Fruit fly (Drosophila melanogaster) whole organism, pupa: ENCODE data around the gene CG32727.

Source experiments
- CG10348 ChIP-seq: fragments of 200-800 bp; sonication (Bioruptor generic); IDR thresholded peaks from 2 replicates; pipeline ENCODE4 v1.3.6; 2022; ENCODE audit warnings: missing biosample characterization, missing genetic modification characterization
- CG12605 ChIP-seq: fragments of 200-800 bp; sonication (Bioruptor generic); IDR thresholded peaks from 2 replicates; pipeline ENCODE4 v1.3.6; 2022; ENCODE audit warnings: missing biosample characterization, missing genetic modification characterization
- CG13204 ChIP-seq: fragments of 200-800 bp; sonication (Bioruptor generic); optimal IDR thresholded peaks from 2 replicates; lab custom pipeline; 2018; ENCODE audit warnings: missing biosample characterization, mild to moderate bottlenecking, missing genetic modification characterization, moderate library complexity
- CG14655 ChIP-seq: fragments of 200-800 bp; sonication (Bioruptor generic); optimal IDR thresholded peaks from 3 replicates; lab custom pipeline; 2017; ENCODE audit warnings: mild to moderate bottlenecking, missing biosample characterization, missing genetic modification reagents, missing genetic modification characterization
- CG15710 ChIP-seq: fragments of 200-800 bp; sonication (Bioruptor generic); optimal IDR thresholded peaks from 2 replicates; lab custom pipeline; 2018; ENCODE audit warnings: missing biosample characterization, mild to moderate bottlenecking, missing genetic modification characterization, moderate library complexity
- CG17806 ChIP-seq: fragments of 200-800 bp; sonication (Bioruptor generic); optimal IDR thresholded peaks from 2 replicates; lab custom pipeline; 2018; ENCODE audit warnings: missing biosample characterization, mild to moderate bottlenecking, missing genetic modification characterization, moderate library complexity
- CG32121 ChIP-seq: fragments of 200-800 bp; sonication (Bioruptor generic); IDR thresholded peaks from 2 replicates; pipeline ENCODE4 v1.3.6; 2022; ENCODE audit warnings: missing biosample characterization, missing genetic modification characterization
- CG34367 ChIP-seq: fragments of 200-800 bp; sonication (Bioruptor generic); optimal IDR thresholded peaks from 2 replicates; lab custom pipeline; 2018; ENCODE audit warnings: missing biosample characterization, mild to moderate bottlenecking, missing genetic modification characterization
- CG4496 ChIP-seq: fragments of 200-800 bp; sonication (Bioruptor generic); IDR thresholded peaks from 3 replicates; pipeline ENCODE4 v1.3.6; 2022; ENCODE audit warnings: missing biosample characterization, missing genetic modification characterization
- CG8159 ChIP-seq: fragments of 200-800 bp; sonication (Bioruptor generic); optimal IDR thresholded peaks from 3 replicates; lab custom pipeline; 2018; ENCODE audit warnings: missing biosample characterization, mild to moderate bottlenecking, missing genetic modification characterization, moderate library complexity
- CG8301 ChIP-seq: fragments of 200-800 bp; sonication (Bioruptor generic); optimal IDR thresholded peaks from 2 replicates; lab custom pipeline; 2018; ENCODE audit warnings: missing biosample characterization, mild to moderate bottlenecking, missing genetic modification characterization
- CG9948 ChIP-seq: fragments of 200-800 bp; sonication (Bioruptor generic); optimal IDR thresholded peaks from 2 replicates; lab custom pipeline; 2018; ENCODE audit warnings: missing biosample characterization, mild to moderate bottlenecking, missing genetic modification characterization, moderate library complexity
- D1 ChIP-seq: fragments of 200-800 bp; sonication (Bioruptor generic); optimal IDR thresholded peaks from 2 replicates; lab custom pipeline; 2018; ENCODE audit warnings: missing biosample characterization, mild to moderate bottlenecking, missing genetic modification characterization, moderate library complexity
- EcR ChIP-seq: fragments of 200-800 bp; sonication (Bioruptor generic); optimal IDR thresholded peaks from 3 replicates; lab custom pipeline; 2019; ENCODE audit warnings: missing biosample characterization, missing genetic modification characterization, mild to moderate bottlenecking, moderate library complexity, missing genetic modification reagents
- Ets98B ChIP-seq: fragments of 200-800 bp; sonication (Bioruptor generic); IDR thresholded peaks from 2 replicates; pipeline ENCODE4 v1.3.6; 2022; ENCODE audit warnings: missing biosample characterization, missing genetic modification characterization
- Pif1A ChIP-seq: fragments of 200-800 bp; sonication (Bioruptor generic); optimal IDR thresholded peaks from 3 replicates; lab custom pipeline; 2016; ENCODE audit warnings: missing biosample characterization, missing genetic modification characterization
- Pif1B ChIP-seq: fragments of 200-800 bp; sonication (Bioruptor generic); optimal IDR thresholded peaks from 3 replicates; lab custom pipeline; 2016; ENCODE audit warnings: missing biosample characterization, missing genetic modification characterization
- Snoo ChIP-seq: fragments of 200-800 bp; sonication (Bioruptor generic); optimal IDR thresholded peaks from 3 replicates; lab custom pipeline; 2017; ENCODE audit warnings: missing biosample characterization, mild to moderate bottlenecking, missing genetic modification characterization, inconsistent platforms
- fd96Ca ChIP-seq: fragments of 200-800 bp; sonication (Bioruptor generic); IDR thresholded peaks from 3 replicates; pipeline ENCODE4 v1.3.6; 2022; ENCODE audit warnings: missing biosample characterization, missing genetic modification characterization
- gl ChIP-seq: fragments of 200-800 bp; sonication (Bioruptor generic); optimal IDR thresholded peaks from 2 replicates; lab custom pipeline; 2018; ENCODE audit warnings: missing biosample characterization, mild to moderate bottlenecking, missing genetic modification characterization
- rn ChIP-seq: fragments of 200-800 bp; sonication (Bioruptor generic); IDR thresholded peaks from 2 replicates; pipeline ENCODE4 v1.3.6; 2022; ENCODE audit warnings: missing biosample characterization, missing genetic modification characterization

The CG32727 gene

DNA sequence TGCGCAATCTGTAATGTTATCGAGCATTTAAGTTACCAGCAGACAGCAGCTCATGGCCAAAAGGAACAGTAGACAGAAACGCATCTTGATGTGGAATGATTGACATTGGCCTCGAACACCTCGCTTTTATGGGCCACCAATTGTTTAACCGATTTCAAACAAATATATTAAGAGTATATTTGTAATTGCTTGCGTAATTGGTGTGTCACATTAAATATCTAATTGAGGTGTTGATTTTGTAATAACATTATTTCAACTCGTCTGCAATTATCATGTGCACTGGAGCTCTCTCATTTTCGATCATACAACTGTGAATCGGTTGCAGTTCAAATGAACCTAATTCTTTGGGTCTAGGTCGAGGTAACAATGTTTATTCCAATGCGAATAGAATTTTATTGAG is 18.6 kb downstream of the CG32727 start, which contains the start of gene CG32726:
CG32726 (minus strand) TSS at position 101 of the 400 bp plus-strand sequence.
- TF ChIP-seq Pif1A (GFP tag; lab: Kevin White, UChicago) (no peak), CG13204 (GFP tag; lab: Kevin White, UChicago) (no peak), Ets98B (GFP tag; lab: Robert Waterston, UW) (no peak), fd96Ca (no peak), CG8301 (no peak), Snoo (tag; lab: Kevin White, UChicago) (no peak), Pif1B (no peak), CG34367 (tag; lab: Kevin White, UChicago) (no peak), gl (tag; lab: Kevin White, UChicago) (no peak), CG4496 (no peak)

DNA sequence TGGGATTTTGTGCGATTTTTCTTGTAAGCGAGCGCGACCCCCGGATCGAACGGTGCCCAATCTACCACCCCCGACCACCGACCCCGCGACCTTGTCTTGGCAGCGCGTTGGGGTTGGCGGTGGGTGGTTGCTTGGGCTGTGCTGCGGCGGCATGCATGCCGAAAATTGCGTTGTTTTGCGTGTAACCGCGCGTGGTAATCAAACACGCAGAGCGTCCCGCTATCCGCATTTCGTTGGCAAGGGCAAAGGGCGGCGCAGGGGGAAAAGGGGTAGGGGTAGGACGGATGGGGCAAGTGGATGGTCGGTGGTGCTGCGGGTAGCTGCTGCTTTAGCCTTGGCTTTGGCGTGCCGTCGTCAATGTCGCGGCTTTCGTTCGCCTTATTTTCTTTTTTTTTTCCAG is 25.4 kb downstream of the CG32727 start:
- TF ChIP-seq CG17806 (tag; lab: Kevin White, UChicago): no peak
- TF ChIP-seq CG10348 (GFP tag; lab: Robert Waterston, UW): no peak
- no peak for TF ChIP-seq CG13204 (GFP tag; lab: Kevin White, UChicago)
- TF ChIP-seq D1 (tag; lab: Kevin White, UChicago): no peak
- no peak for TF ChIP-seq fd96Ca
- TF ChIP-seq Pif1A (GFP tag; lab: Kevin White, UChicago): no peak
- no peak for TF ChIP-seq CG8159 (tag; lab: Kevin White, UChicago)
- TF ChIP-seq Snoo (tag; lab: Kevin White, UChicago): no peak
- no peak for TF ChIP-seq Pif1B
- no peak for TF ChIP-seq EcR (GFP tag; lab: Kevin White, UChicago)
- no peak for TF ChIP-seq CG15710
- TF ChIP-seq CG4496: no peak
- no peak for TF ChIP-seq gl (tag; lab: Kevin White, UChicago)
- no peak for TF ChIP-seq CG32121 (GFP tag; lab: Robert Waterston, UW)
- no peak for TF ChIP-seq CG34367 (tag; lab: Kevin White, UChicago)
- no peak for TF ChIP-seq CG14655
- no peak for TF ChIP-seq CG12605 (GFP tag; lab: Robert Waterston, UW)

DNA sequence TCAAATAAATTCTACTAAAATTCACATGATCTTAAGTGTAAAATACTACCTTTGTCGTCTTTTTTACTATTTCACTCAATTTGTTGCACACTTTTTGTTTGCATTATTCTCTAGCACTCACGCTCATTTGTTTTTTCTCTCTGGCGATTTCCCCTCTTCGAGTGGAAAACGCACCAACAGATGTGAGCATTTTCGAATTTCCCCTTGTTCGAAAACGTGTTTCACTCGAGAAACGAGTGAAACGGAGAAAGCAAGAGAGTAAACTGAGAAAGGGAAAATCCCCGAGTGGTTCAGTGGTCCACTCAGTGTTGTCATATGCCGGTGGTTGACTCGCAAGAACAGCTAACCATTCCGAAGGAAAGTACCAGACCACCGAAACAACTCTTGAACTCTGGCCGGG is 38.0 kb downstream of the CG32727 start:
- TF ChIP-seq CG8159 (tag; lab: Kevin White, UChicago) (no peak), Pif1A (GFP tag; lab: Kevin White, UChicago) (no peak), CG14655 (no peak), Pif1B (no peak), fd96Ca (no peak), CG32121 (GFP tag; lab: Robert Waterston, UW) (no peak), CG34367 (tag; lab: Kevin White, UChicago) (no peak), CG12605 (GFP tag; lab: Robert Waterston, UW) (no peak), CG15710 (no peak)

DNA sequence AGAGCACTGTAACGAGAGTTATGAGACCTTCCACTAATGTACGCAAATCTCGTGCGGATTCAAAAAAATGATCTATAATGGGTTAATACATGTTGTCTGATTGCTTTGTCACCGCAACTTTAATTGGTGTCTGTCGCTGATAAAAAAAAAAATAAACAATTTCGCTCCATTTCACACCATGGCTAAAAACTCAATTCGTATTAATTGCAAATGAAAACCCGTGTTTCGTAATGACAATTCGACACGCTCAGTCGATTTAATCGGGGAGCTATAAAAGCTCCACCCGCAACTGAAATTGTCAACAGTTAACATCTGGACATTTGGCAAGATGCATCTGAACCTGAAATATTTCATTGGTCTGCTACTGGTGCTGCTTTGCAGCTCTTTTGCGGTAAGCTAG is 44.9 kb downstream of the CG32727 start, which contains the start of gene CG11368:
CG11368 (plus strand) TSS at position 301 of the 400 bp plus-strand sequence.
- TF ChIP-seq Ets98B (GFP tag; lab: Robert Waterston, UW): no peak
- TF ChIP-seq CG8159 (tag; lab: Kevin White, UChicago): no peak
- no peak for TF ChIP-seq CG9948 (tag; lab: Kevin White, UChicago)
- no peak for TF ChIP-seq CG12605 (GFP tag; lab: Robert Waterston, UW)
- TF ChIP-seq Pif1B: no peak
- no peak for TF ChIP-seq CG32121 (GFP tag; lab: Robert Waterston, UW)
- no peak for TF ChIP-seq CG4496
- no peak for TF ChIP-seq CG15710
- TF ChIP-seq CG8301: no peak
- TF ChIP-seq fd96Ca: no peak
- TF ChIP-seq Snoo (tag; lab: Kevin White, UChicago): no peak
- TF ChIP-seq, all 21 proteins: peak for 0

DNA sequence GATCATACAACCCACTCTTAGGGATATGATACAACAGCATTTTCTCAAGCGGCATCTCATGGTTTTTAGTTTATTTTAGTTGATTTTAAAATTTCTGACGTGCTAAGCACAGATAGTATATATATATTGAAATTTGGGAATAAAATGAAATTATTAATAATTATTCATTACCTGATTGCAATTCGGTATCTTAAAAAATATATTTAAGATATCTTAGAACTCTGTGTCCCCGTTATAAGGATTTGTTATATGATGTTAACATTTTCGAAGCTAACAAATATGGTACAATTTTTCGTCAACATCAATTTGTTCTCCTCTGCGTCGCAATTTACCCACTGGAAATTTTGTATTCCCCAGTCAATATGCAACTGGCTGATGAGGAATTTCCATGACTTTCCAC is 46.2 kb downstream of the CG32727 start, which contains the start of gene CG43198:
CG43198 (minus strand) TSS at position 101 of the 400 bp plus-strand sequence.
- TF ChIP-seq D1 (tag; lab: Kevin White, UChicago): no peak
- TF ChIP-seq Ets98B (GFP tag; lab: Robert Waterston, UW): no peak
- TF ChIP-seq CG4496: no peak
- TF ChIP-seq EcR (GFP tag; lab: Kevin White, UChicago): no peak
- TF ChIP-seq gl (tag; lab: Kevin White, UChicago): no peak
- no peak for TF ChIP-seq CG34367 (tag; lab: Kevin White, UChicago)
- no peak for TF ChIP-seq Pif1B
- TF ChIP-seq Snoo (tag; lab: Kevin White, UChicago): no peak
- no peak for TF ChIP-seq CG8301
- no peak for TF ChIP-seq fd96Ca
- TF ChIP-seq rn (GFP tag; lab: Robert Waterston, UW): no peak
- TF ChIP-seq Pif1A (GFP tag; lab: Kevin White, UChicago): no peak
- no peak for TF ChIP-seq CG9948 (tag; lab: Kevin White, UChicago)
- no peak for TF ChIP-seq CG14655
- TF ChIP-seq CG13204 (GFP tag; lab: Kevin White, UChicago): no peak
- no peak for TF ChIP-seq CG8159 (tag; lab: Kevin White, UChicago)
